Worm (Caenorhabditis elegans) whole organism, early embryonic: Measurements from ENCODE around the gene C15B12.1.

Source experiments
- ama-1 ChIP-seq: fragments of 150-350 bp; optimal IDR thresholded peaks from 2 replicates; lab custom pipeline; 2014
- ceh-13 ChIP-seq: fragments of 200-800 bp; sonication (Bioruptor generic); optimal IDR thresholded peaks from 2 replicates; lab custom pipeline; 2018; ENCODE audit warnings: mild to moderate bottlenecking, missing genetic modification characterization, missing compliant biosample characterization
- ets-7 ChIP-seq: sonication (generic microtip); optimal IDR thresholded peaks from 2 replicates; lab custom pipeline; 2016; ENCODE audit warnings: missing genotype, missing genetic modification characterization, missing compliant biosample characterization
- scrt-1 ChIP-seq: fragments of 200-800 bp; sonication (Bioruptor generic); IDR thresholded peaks from 2 replicates; pipeline ENCODE4 v1.3.6; 2022; ENCODE audit warnings: missing genetic modification characterization, missing compliant biosample characterization
- tbx-11 ChIP-seq: fragments of 200-800 bp; sonication (Bioruptor generic); IDR thresholded peaks from 2 replicates; pipeline ENCODE4 v1.3.6; 2022; ENCODE audit warnings: missing genetic modification characterization, missing compliant biosample characterization
- tbx-37 ChIP-seq: fragments of 200-800 bp; sonication (Bioruptor generic); conservative IDR thresholded peaks from 2 replicates; pipeline ENCODE4 v1.3.6; 2022; ENCODE audit warnings: missing genetic modification reagents, missing genetic modification characterization, missing compliant biosample characterization

ce11 chrX:6433688-6434087 lies 42.9 kb upstream of the C15B12.1 start, which contains the start of gene K10C2.2:
- TF ChIP-seq tbx-11 (GFP tag; lab: Robert Waterston, UW) (no peak), ama-1 (lab: Kevin White, UChicago) (no peak), tbx-37 (GFP tag; lab: Robert Waterston, UW) (no peak), ets-7 (tag; lab: Kevin White, UChicago) (no peak), ceh-13 (GFP tag; lab: Kevin White, UChicago) (no peak), scrt-1 (GFP tag; lab: Robert Waterston, UW) (no peak)
